Fruit fly (Drosophila melanogaster): ENCODE data around the gene Cyp12c1.

Gene Cyp12c1

dm6 chr3L:18675363-18675866 is 10.7 kb downstream of the Cyp12c1 start, which contains the start of the genes GNBP2 and GNBP1 (continued):
- TF ChIP-seq pan (optimal IDR thresholded peaks at IDR 0.05) (no peak), pan (GFP tag; optimal IDR thresholded peaks at IDR 0.05 in 1 of 2, IDR thresholded peaks at IDR 0.05 in 1 of 2) (peak in 1 of 2 experiments; percentile 86), CG6683 (GFP tag; optimal IDR thresholded peaks at IDR 0.05) (peak; percentile 27), Hr39 (optimal IDR thresholded peaks at IDR 0.05) (no peak), D (optimal IDR thresholded peaks at IDR 0.05) (no peak), D (GFP tag; optimal IDR thresholded peaks at IDR 0.05) (peak; percentile 33), shn (GFP tag; optimal IDR thresholded peaks at IDR 0.05) (no peak), caup (GFP tag; optimal IDR thresholded peaks at IDR 0.05; ENCODE audit: severe bottlenecking) (peak; percentile 31), CG18262 (tag; optimal IDR thresholded peaks at IDR 0.05) (peak; percentile 68), CG10147 (GFP tag; optimal IDR thresholded peaks at IDR 0.05) (peak; percentile 57), CG8924 (tag; optimal IDR thresholded peaks at IDR 0.05) (peak; percentile 59), Nf-YA (GFP tag; IDR thresholded peaks at IDR 0.05) (no peak), grau (tag; optimal IDR thresholded peaks at IDR 0.05) (peak; percentile 44), pum (GFP tag; optimal IDR thresholded peaks at IDR 0.05) (no peak), Mes4 (GFP tag; optimal IDR thresholded peaks at IDR 0.05) (no peak), CG2678 (tag; optimal IDR thresholded peaks at IDR 0.05) (peak; percentile 87), unpg (GFP tag; optimal IDR thresholded peaks at IDR 0.05) (peak; percentile 73), lbe (GFP tag; optimal IDR thresholded peaks at IDR 0.05) (peak; percentile 79), bsh (GFP tag; optimal IDR thresholded peaks at IDR 0.05) (peak in 1 of 2 experiments; percentile 66), CG12659 (GFP tag; optimal IDR thresholded peaks at IDR 0.05) (peak; percentile 32), Ssrp (tag; optimal IDR thresholded peaks at IDR 0.05) (peak; percentile 37), btn (GFP tag; optimal IDR thresholded peaks at IDR 0.05) (no peak), CG3995 (GFP tag; optimal IDR thresholded peaks at IDR 0.05) (no peak), nmo (GFP tag; optimal IDR thresholded peaks at IDR 0.05) (peak; percentile 55), CG32532 (GFP tag; IDR thresholded peaks at IDR 0.05) (peak; percentile 71; the same call in 1 of the 2 replicates), ind (GFP tag; optimal IDR thresholded peaks at IDR 0.05) (peak; percentile 16), CG3847 (GFP tag; IDR thresholded peaks at IDR 0.05) (peak; percentile 56), zfh1 (GFP tag; IDR thresholded peaks at IDR 0.05) (no peak), CHES-1-like (GFP tag; optimal IDR thresholded peaks at IDR 0.05) (no peak), gsb (GFP tag; IDR thresholded peaks at IDR 0.05) (peak; percentile 61; the same call in 1 of the 2 replicates), sens-2 (GFP tag; IDR thresholded peaks at IDR 0.05) (no peak), danr (GFP tag; IDR thresholded peaks at IDR 0.05) (peak; percentile 58; the same call in 1 of the 2 replicates), Awh (GFP tag; IDR thresholded peaks at IDR 0.05) (peak; percentile 68), ems (GFP tag; optimal IDR thresholded peaks at IDR 0.05) (no peak), CG8765 (GFP tag; IDR thresholded peaks at IDR 0.05) (no peak), Xrp1 (GFP tag; IDR thresholded peaks at IDR 0.05) (peak; percentile 59; the same call in 1 of the 2 replicates), grn (GFP tag; optimal IDR thresholded peaks at IDR 0.05) (no peak), wdn (GFP tag; IDR thresholded peaks at IDR 0.05) (no peak), Sox100B (GFP tag; optimal IDR thresholded peaks at IDR 0.05) (peak; percentile 55), NfI (GFP tag; optimal IDR thresholded peaks at IDR 0.05) (peak; percentile 0), Xbp1 (GFP tag; optimal IDR thresholded peaks at IDR 0.05) (peak; percentile 26), CG43689 (GFP tag; IDR thresholded peaks at IDR 0.05) (0 out of 2 replicates have a peak, but pooled peaks have one; percentile 12), MBD-R2 (GFP tag; IDR thresholded peaks at IDR 0.05) (peak; percentile 50; the same call in 1 of the 2 replicates), repo (GFP tag; optimal IDR thresholded peaks at IDR 0.05) (no peak), slbo (GFP tag; IDR thresholded peaks at IDR 0.05) (peak; percentile 65), HLHmδ (GFP tag; optimal IDR thresholded peaks at IDR 0.05) (no peak), CG7745 (tag; optimal IDR thresholded peaks at IDR 0.05) (no peak), dpn (GFP tag; optimal IDR thresholded peaks at IDR 0.05) (peak in 1 of 2 experiments; percentile 12), CG15011 (GFP tag; optimal IDR thresholded peaks at IDR 0.05) (no peak), CG4404 (GFP tag; IDR thresholded peaks at IDR 0.05) (no peak), Oli (tag; optimal IDR thresholded peaks at IDR 0.05) (peak; percentile 42)

Measured in whole organism, embryonic.